Fruit fly (Drosophila melanogaster) Kc167 (cell line): ENCODE results near the gene dlp.

Source experiments
- Sin3A ChIP-seq: fragments of >200 bp; optimal IDR thresholded peaks from 2 replicates; lab custom pipeline; 2018; ENCODE audit warnings: missing external identifiers
- psq ChIP-seq: fragments of >200 bp; optimal IDR thresholded peaks from 2 replicates; lab custom pipeline; 2017; ENCODE audit warnings: missing external identifiers

dm6 chr3L:14592166-14592565 lies 40.2 kb upstream of the dlp start:
- no peak for TF ChIP-seq Sin3A (lab: Kevin White, UChicago)
- TF ChIP-seq psq (lab: Kevin White, UChicago) = no peak
